Worm (Caenorhabditis elegans) whole organism, L3 larva: ENCODE results near the gene Y76B12C.8.
A peak's percentile ranks its signal among the peaks of the same experiment; 100 is the strongest.

Source experiments
- R02D3.7 ChIP-seq: fragments of 150-350 bp; optimal IDR thresholded peaks from 2 replicates; lab custom pipeline; 2014; ENCODE audit warnings: missing biosample characterization, missing genetic modification characterization
- aly-2 ChIP-seq: fragments of 150-350 bp; optimal IDR thresholded peaks from 2 replicates; lab custom pipeline; 2014; ENCODE audit warnings: missing biosample characterization, missing genetic modification characterization
- ama-1 ChIP-seq: fragments of 150-350 bp; optimal IDR thresholded peaks from 2 replicates; lab custom pipeline; 2018
- ceh-82 ChIP-seq: fragments of 150-350 bp; optimal IDR thresholded peaks from 2 replicates; lab custom pipeline; 2014; ENCODE audit warnings: missing biosample characterization, missing genetic modification characterization
- ceh-9 ChIP-seq: sonication (generic microtip); optimal IDR thresholded peaks from 2 replicates; lab custom pipeline; 2018; ENCODE audit warnings: missing biosample characterization, missing genetic modification characterization
- daf-12 ChIP-seq: fragments of 150-350 bp; optimal IDR thresholded peaks from 2 replicates; lab custom pipeline; 2014; ENCODE audit warnings: missing biosample characterization, missing genetic modification reagents, missing genetic modification characterization
- egl-5 ChIP-seq: fragments of 150-350 bp; optimal IDR thresholded peaks from 2 replicates; lab custom pipeline; 2017; ENCODE audit warnings: missing biosample characterization, missing genetic modification reagents, missing genetic modification characterization, inconsistent platforms
- elt-1 ChIP-seq: fragments of 150-350 bp; optimal IDR thresholded peaks from 2 replicates; lab custom pipeline; 2014; ENCODE audit warnings: missing biosample characterization, missing genetic modification characterization
- elt-2 ChIP-seq: sonication (generic microtip); optimal IDR thresholded peaks from 2 replicates; lab custom pipeline; 2016; ENCODE audit warnings: missing genetic modification reagents, mild to moderate bottlenecking, missing genetic modification characterization, missing compliant biosample characterization
- elt-3 ChIP-seq, 3 experiments: fragments of 150-350 bp in 1 of 3; sonication (generic microtip) in 2 of 3; optimal IDR thresholded peaks; 2 replicates in 2 of 3; 4 replicates in 1 of 3; lab custom pipeline; 2014 to 2017; ENCODE audit warnings: missing biosample characterization in 3 of 3, missing genetic modification characterization in 3 of 3
- eor-1 ChIP-seq, 2 experiments: fragments of 150-350 bp; optimal IDR thresholded peaks; 2 replicates each; lab custom pipeline; 2014 to 2018; ENCODE audit warnings: missing biosample characterization in 2 of 2, missing genetic modification characterization in 2 of 2
- fkh-10 ChIP-seq: sonication (generic microtip); optimal IDR thresholded peaks from 2 replicates; lab custom pipeline; 2017; ENCODE audit warnings: missing biosample characterization, missing genetic modification reagents, missing genetic modification characterization
- fkh-2 ChIP-seq: fragments of 150-350 bp; optimal IDR thresholded peaks from 2 replicates; lab custom pipeline; 2014; ENCODE audit warnings: missing biosample characterization, missing genetic modification reagents, missing genetic modification characterization
- fos-1 ChIP-seq: fragments of 150-350 bp; optimal IDR thresholded peaks from 2 replicates; lab custom pipeline; 2014; ENCODE audit warnings: missing biosample characterization, missing genetic modification characterization
- hmg-11 ChIP-seq: sonication (generic microtip); optimal IDR thresholded peaks from 2 replicates; lab custom pipeline; 2016; ENCODE audit warnings: missing genetic modification characterization, missing compliant biosample characterization
- jun-1 ChIP-seq: fragments of 150-350 bp; optimal IDR thresholded peaks from 2 replicates; lab custom pipeline; 2014; ENCODE audit warnings: missing biosample characterization, missing genetic modification reagents, missing genetic modification characterization
- lin-15B ChIP-seq: fragments of 150-350 bp; optimal IDR thresholded peaks from 2 replicates; lab custom pipeline; 2014; ENCODE audit warnings: missing biosample characterization, missing genetic modification characterization
- lin-39 ChIP-seq: fragments of 150-350 bp; optimal IDR thresholded peaks from 2 replicates; lab custom pipeline; 2018; ENCODE audit warnings: missing biosample characterization, missing genetic modification reagents, missing genetic modification characterization
- lsy-12 ChIP-seq: sonication (generic microtip); optimal IDR thresholded peaks from 2 replicates; lab custom pipeline; 2016; ENCODE audit warnings: mild to moderate bottlenecking, missing genetic modification characterization, missing compliant biosample characterization
- mdl-1 ChIP-seq: fragments of 150-350 bp; optimal IDR thresholded peaks from 2 replicates; lab custom pipeline; 2014; ENCODE audit warnings: missing biosample characterization, missing genetic modification characterization
- mml-1 ChIP-seq: fragments of 150-350 bp; sonication (generic microtip); optimal IDR thresholded peaks from 3 replicates; lab custom pipeline; 2014; ENCODE audit warnings: missing biosample characterization, missing genetic modification characterization
- nfya-1 ChIP-seq: sonication (generic microtip); optimal IDR thresholded peaks from 2 replicates; lab custom pipeline; 2017; ENCODE audit warnings: missing genetic modification characterization, mild to moderate bottlenecking, missing compliant biosample characterization, antibody characterized with exemption, moderate library complexity; ENCODE audit not compliant: insufficient read depth
- nhr-11 ChIP-seq: fragments of 150-350 bp; optimal IDR thresholded peaks from 2 replicates; lab custom pipeline; 2014; ENCODE audit warnings: missing biosample characterization, missing genetic modification characterization
- nhr-23 ChIP-seq: fragments of 150-350 bp; optimal IDR thresholded peaks from 2 replicates; lab custom pipeline; 2014; ENCODE audit warnings: missing biosample characterization, missing genetic modification reagents, missing genetic modification characterization
- nhr-25 ChIP-seq: sonication (generic microtip); optimal IDR thresholded peaks from 2 replicates; lab custom pipeline; 2017; ENCODE audit warnings: missing biosample characterization, missing genetic modification characterization
- nhr-28 ChIP-seq: fragments of 150-350 bp; optimal IDR thresholded peaks from 2 replicates; lab custom pipeline; 2014; ENCODE audit warnings: missing biosample characterization, missing genetic modification characterization
- nhr-43 ChIP-seq: sonication (generic microtip); optimal IDR thresholded peaks from 2 replicates; lab custom pipeline; 2016; ENCODE audit warnings: mild to moderate bottlenecking, missing genetic modification characterization, missing compliant biosample characterization; ENCODE audit not compliant: poor library complexity, severe bottlenecking
- nhr-67 ChIP-seq: fragments of 150-350 bp; optimal IDR thresholded peaks from 2 replicates; lab custom pipeline; 2014; ENCODE audit warnings: missing biosample characterization, missing genetic modification characterization
- nhr-76 ChIP-seq: fragments of 150-350 bp; sonication (generic microtip); optimal IDR thresholded peaks from 5 replicates; lab custom pipeline; 2014; ENCODE audit warnings: missing biosample characterization, missing genetic modification characterization
- nhr-77 ChIP-seq: fragments of 150-350 bp; optimal IDR thresholded peaks from 2 replicates; lab custom pipeline; 2014; ENCODE audit warnings: missing biosample characterization, missing genetic modification characterization
- pha-4 ChIP-seq: fragments of 150-350 bp; optimal IDR thresholded peaks from 2 replicates; lab custom pipeline; 2014; ENCODE audit warnings: missing biosample characterization, missing genetic modification reagents, missing genetic modification characterization
- pqm-1 ChIP-seq: fragments of 150-350 bp; optimal IDR thresholded peaks from 2 replicates; lab custom pipeline; 2017; ENCODE audit warnings: missing biosample characterization, missing genetic modification characterization, inconsistent platforms
- skn-1 ChIP-seq: fragments of 150-350 bp; optimal IDR thresholded peaks from 2 replicates; lab custom pipeline; 2014; ENCODE audit warnings: missing biosample characterization, missing genetic modification characterization
- snpc-4 ChIP-seq: fragments of 150-350 bp; optimal IDR thresholded peaks from 2 replicates; lab custom pipeline; 2014; ENCODE audit warnings: missing biosample characterization, missing genetic modification characterization
- tbx-2 ChIP-seq: sonication (generic microtip); optimal IDR thresholded peaks from 2 replicates; lab custom pipeline; 2016; ENCODE audit warnings: mild to moderate bottlenecking, missing genetic modification characterization, missing compliant biosample characterization
- unc-39 ChIP-seq: sonication (generic microtip); optimal IDR thresholded peaks from 4 replicates; lab custom pipeline; 2017; ENCODE audit warnings: missing biosample characterization, missing genetic modification characterization
- unc-62 ChIP-seq: fragments of 150-350 bp; sonication (generic microtip); optimal IDR thresholded peaks from 4 replicates; lab custom pipeline; 2014; ENCODE audit warnings: missing biosample characterization, missing genetic modification reagents, missing genetic modification characterization
- ztf-4 ChIP-seq: fragments of 150-350 bp; optimal IDR thresholded peaks from 2 replicates; lab custom pipeline; 2014; ENCODE audit warnings: missing biosample characterization, missing genetic modification characterization

The Y76B12C.8 gene

DNA sequence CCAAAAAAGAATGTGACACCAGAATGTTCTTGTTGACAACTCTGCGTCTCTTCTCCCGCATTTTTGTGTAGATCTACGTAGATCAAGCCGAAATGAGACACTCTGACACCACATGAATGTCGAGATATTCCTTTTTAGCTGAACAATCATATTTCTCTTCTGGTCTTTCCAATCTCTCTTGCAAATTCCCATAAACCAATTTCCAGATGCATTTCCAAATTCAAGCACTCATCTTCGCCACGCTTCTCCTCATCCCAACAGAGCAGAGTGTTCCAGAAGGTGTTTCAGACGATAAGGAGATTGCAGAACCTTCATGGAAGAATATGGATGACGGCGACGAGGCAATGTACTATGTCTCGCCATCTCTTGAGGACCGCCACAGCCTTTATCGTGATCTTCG lies at the start of gene Y76B12C.8:
Gene Y76B12C.8, plus strand, starts transcription at position 207 of the 400 bp plus-strand sequence.
- no peak for TF ChIP-seq elt-3 (tag; optimal IDR thresholded peaks at IDR 0.05; lab: Kevin White, UChicago)
- no peak for TF ChIP-seq mdl-1 (tag; lab: Kevin White, UChicago)
- TF ChIP-seq jun-1 (tag; lab: Kevin White, UChicago): no peak
- no peak for TF ChIP-seq tbx-2
- TF ChIP-seq nhr-25 (tag; lab: Kevin White, UChicago): no peak
- no peak for TF ChIP-seq elt-2
- no peak for TF ChIP-seq daf-12 (tag; lab: Kevin White, UChicago)

DNA sequence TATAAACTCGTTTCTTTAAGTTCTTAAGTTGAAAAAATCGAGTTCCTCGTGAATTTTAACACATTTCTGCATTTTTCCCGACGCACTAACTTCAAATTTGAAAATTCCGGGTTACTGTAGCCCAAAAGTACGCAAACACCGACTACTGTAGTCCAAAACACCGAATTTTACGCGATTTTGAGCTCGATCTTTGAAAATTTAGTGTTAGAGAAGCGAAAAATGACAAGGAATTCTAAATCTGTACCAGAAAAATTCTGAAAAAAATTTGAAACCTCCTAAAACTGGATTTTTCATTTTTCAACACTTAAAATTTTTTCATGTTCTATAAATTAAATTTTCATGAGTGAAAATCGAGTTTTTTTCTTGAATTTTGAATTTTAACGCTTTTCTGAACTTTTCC lies 34.6 kb upstream of the Y76B12C.8 start:
- TF ChIP-seq nhr-67 (tag; lab: Kevin White, UChicago): no peak
- TF ChIP-seq eor-1 (tag; optimal IDR thresholded peaks at IDR 0.05; lab: Kevin White, UChicago): no peak
- no peak for TF ChIP-seq nhr-28
- TF ChIP-seq nhr-76: no peak
- no peak for TF ChIP-seq skn-1 (tag; lab: Kevin White, UChicago)
- no peak for TF ChIP-seq fos-1 (tag; lab: Kevin White, UChicago)

- no peak for TF ChIP-seq nhr-77 (tag; lab: Kevin White, UChicago)
- no peak for TF ChIP-seq nhr-43 (tag; lab: Kevin White, UChicago)
- TF ChIP-seq ceh-82 (tag; lab: Kevin White, UChicago): no peak
- TF ChIP-seq unc-39 (tag; lab: Kevin White, UChicago): no peak
- no peak for TF ChIP-seq nhr-28
- no peak for TF ChIP-seq nfya-1
- no peak for TF ChIP-seq elt-1
Measured at ce11 chrIV:1947891-1948290, 31.9 kb upstream of the Y76B12C.8 start, which contains the start of gene tsen-54. tsen-54 (plus strand) TSS chrIV:1948191.

DNA sequence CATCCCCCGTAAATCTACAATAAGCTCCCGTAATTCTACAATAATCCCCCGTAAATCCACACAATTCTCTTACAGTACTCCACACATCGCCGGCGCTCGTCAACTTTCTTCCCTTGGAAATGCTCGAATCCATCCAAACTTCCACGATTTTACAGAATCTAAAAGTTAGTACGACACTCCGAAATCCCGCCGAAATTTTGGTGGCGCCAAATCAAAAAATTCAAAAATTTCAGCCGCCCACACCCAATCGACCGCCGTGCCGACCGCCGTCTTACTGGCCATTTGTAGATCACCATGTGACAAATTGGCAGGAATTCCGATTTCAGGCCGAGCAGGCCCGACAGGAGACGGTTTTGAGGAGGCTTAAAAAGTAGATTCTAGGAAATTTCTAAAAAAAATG lies 27.5 kb upstream of the Y76B12C.8 start:
- no peak for TF ChIP-seq nhr-28
- no peak for TF ChIP-seq lin-39 (tag; lab: Kevin White, UChicago)
- TF ChIP-seq nhr-11 (tag; lab: Kevin White, UChicago): no peak
- TF ChIP-seq unc-39 (tag; lab: Kevin White, UChicago): no peak
- TF ChIP-seq nhr-76: no peak
- no peak for TF ChIP-seq lsy-12 (tag; lab: Kevin White, UChicago)
- TF ChIP-seq jun-1 (tag; lab: Kevin White, UChicago): no peak
- TF ChIP-seq nhr-23 (tag; lab: Kevin White, UChicago): no peak
- no peak for TF ChIP-seq nhr-77 (tag; lab: Kevin White, UChicago)
- TF ChIP-seq ceh-82 (tag; lab: Kevin White, UChicago): no peak
- no peak for TF ChIP-seq pqm-1 (tag; lab: Kevin White, UChicago)
- no peak for TF ChIP-seq fkh-2 (tag; lab: Kevin White, UChicago)
- TF ChIP-seq mml-1: no peak
- no peak for TF ChIP-seq elt-1
- no peak for TF ChIP-seq ztf-4 (tag; lab: Kevin White, UChicago)
- TF ChIP-seq, all 47 proteins: peak for 0

DNA sequence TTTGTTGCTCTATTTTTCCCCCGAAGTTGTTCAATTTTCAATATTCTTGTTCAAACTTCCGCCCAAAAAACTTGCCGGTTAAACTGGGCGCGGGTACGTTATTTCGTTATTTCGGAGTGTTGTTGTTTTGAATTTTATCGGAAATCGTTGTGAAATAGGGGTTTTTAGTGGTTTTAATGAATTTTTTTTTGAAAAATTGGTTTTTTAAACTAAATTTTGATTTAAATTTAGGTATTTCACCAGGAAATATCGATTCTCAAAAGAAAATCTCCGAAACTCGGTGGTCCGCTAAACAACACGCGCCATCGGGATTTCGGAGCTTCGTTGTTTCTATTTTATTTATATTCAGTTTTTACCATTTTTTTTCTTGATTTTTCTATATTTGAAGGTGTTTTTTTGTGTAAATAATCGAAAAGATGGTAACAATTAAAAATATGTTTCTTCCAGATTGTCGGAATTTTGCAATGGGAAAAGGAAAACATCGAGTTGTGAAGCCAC lies 26.6 kb upstream of the Y76B12C.8 start, which contains the start of gene F52C12.2:
Gene F52C12.2, plus strand, starts transcription at position 448 of the 498 bp plus-strand sequence.
- no peak for TF ChIP-seq ceh-9 (tag; lab: Kevin White, UChicago)
- no peak for TF ChIP-seq fos-1 (tag; lab: Kevin White, UChicago)
- no peak for TF ChIP-seq elt-1
- TF ChIP-seq mml-1: no peak
- TF ChIP-seq egl-5 (tag; lab: Kevin White, UChicago): no peak
- no peak for TF ChIP-seq snpc-4 (tag; lab: Kevin White, UChicago)
- no peak for TF ChIP-seq nhr-25 (tag; lab: Kevin White, UChicago)
- TF ChIP-seq nhr-43 (tag; lab: Kevin White, UChicago): no peak
- TF ChIP-seq ceh-82 (tag; lab: Kevin White, UChicago): no peak
- TF ChIP-seq unc-39 (tag; lab: Kevin White, UChicago): no peak
- peak; percentile 64 for TF ChIP-seq pha-4 (tag; lab: Kevin White, UChicago)
- no peak for TF ChIP-seq unc-62
- TF ChIP-seq nhr-23 (tag; lab: Kevin White, UChicago): peak; percentile 16
- TF ChIP-seq nfya-1: peak; percentile 55
- peak; percentile 56 for TF ChIP-seq skn-1 (tag; lab: Kevin White, UChicago)
- no peak for TF ChIP-seq lsy-12 (tag; lab: Kevin White, UChicago)
- no peak for TF ChIP-seq aly-2 (tag; lab: Kevin White, UChicago)
- no peak for TF ChIP-seq ztf-4 (tag; lab: Kevin White, UChicago)
- no peak for TF ChIP-seq eor-1 (tag; optimal IDR thresholded peaks at IDR 0.05; lab: Kevin White, UChicago)
- no peak for TF ChIP-seq elt-3 (tag; optimal IDR thresholded peaks at IDR 0.05; lab: Kevin White, UChicago)
- no peak for TF ChIP-seq ama-1 (lab: Kevin White, UChicago)
- peak; percentile 52 for TF ChIP-seq hmg-11 (tag; lab: Kevin White, UChicago)
- peak; percentile 13 for TF ChIP-seq elt-2
- TF ChIP-seq lin-15B (tag; lab: Kevin White, UChicago): peak; percentile 67
- no peak for TF ChIP-seq fkh-10 (GFP tag; lab: Kevin White, UChicago)
- no peak for TF ChIP-seq nhr-76
- TF ChIP-seq R02D3.7 (tag; lab: Kevin White, UChicago): peak; percentile 2
- no peak for TF ChIP-seq daf-12 (tag; lab: Kevin White, UChicago)
